Worm (Caenorhabditis elegans) whole organism, late embryonic: ENCODE measurements around the gene osm-12.

ENCODE experiments used
- ama-1 ChIP-seq: fragments of 150-350 bp; optimal IDR thresholded peaks from 2 replicates; lab custom pipeline; 2014
- ceh-45 ChIP-seq: fragments of 200-800 bp; sonication (Bioruptor generic); IDR thresholded peaks from 2 replicates; pipeline ENCODE4 v1.3.6; 2022; ENCODE audit warnings: missing genetic modification reagents, missing genetic modification characterization, missing compliant biosample characterization
- ztf-16 ChIP-seq: sonication (generic microtip); optimal IDR thresholded peaks from 2 replicates; lab custom pipeline; 2017; ENCODE audit warnings: missing genetic modification characterization, missing compliant biosample characterization

- TF ChIP-seq ceh-45 (GFP tag; lab: Robert Waterston, UW) (no peak), ztf-16 (no peak), ama-1 (no peak)
Measured at ce11 chrIII:12218078-12218477, 15.7 kb upstream of the osm-12 start.
